Worm (Caenorhabditis elegans) whole organism, L3 larva: Measurements from ENCODE around the gene ubh-1.
A peak's percentile ranks its signal among the peaks of the same experiment; 100 is the strongest.

Source experiments
- daf-12 ChIP-seq: fragments of 150-350 bp; optimal IDR thresholded peaks from 2 replicates; lab custom pipeline; 2014; ENCODE audit warnings: missing biosample characterization, missing genetic modification reagents, missing genetic modification characterization
- mdl-1 ChIP-seq: fragments of 150-350 bp; optimal IDR thresholded peaks from 2 replicates; lab custom pipeline; 2014; ENCODE audit warnings: missing biosample characterization, missing genetic modification characterization
- nhr-77 ChIP-seq: fragments of 150-350 bp; optimal IDR thresholded peaks from 2 replicates; lab custom pipeline; 2014; ENCODE audit warnings: missing biosample characterization, missing genetic modification characterization
- skn-1 ChIP-seq: fragments of 150-350 bp; optimal IDR thresholded peaks from 2 replicates; lab custom pipeline; 2014; ENCODE audit warnings: missing biosample characterization, missing genetic modification characterization
- unc-39 ChIP-seq: sonication (generic microtip); optimal IDR thresholded peaks from 4 replicates; lab custom pipeline; 2017; ENCODE audit warnings: missing biosample characterization, missing genetic modification characterization
- ztf-11 ChIP-seq: fragments of 150-350 bp; optimal IDR thresholded peaks from 2 replicates; lab custom pipeline; 2014; ENCODE audit warnings: missing biosample characterization, missing genetic modification characterization

ce11 chrV:6517305-6518224, 6.4 kb upstream of the ubh-1 start:
- TF ChIP-seq nhr-77 (tag; lab: Kevin White, UChicago): no peak
- TF ChIP-seq skn-1 (tag; lab: Kevin White, UChicago): no peak
- no peak for TF ChIP-seq ztf-11 (tag; lab: Kevin White, UChicago)
- TF ChIP-seq daf-12: no peak
- peak; percentile 73 for TF ChIP-seq mdl-1 (tag; lab: Kevin White, UChicago)
- TF ChIP-seq unc-39 (tag; lab: Kevin White, UChicago): no peak
